Fruit fly (Drosophila melanogaster) whole organism, embryonic: ENCODE data around the gene CG5541.
A peak's percentile ranks its signal among the peaks of the same experiment; 100 is the strongest.

Experiments used
- BEAF-32 ChIP-seq: fragments of 200-800 bp; sonication (Bioruptor generic); optimal IDR thresholded peaks from 3 replicates; lab custom pipeline; 2017; ENCODE audit warnings: missing biosample characterization, missing genetic modification characterization, mild to moderate bottlenecking, moderate library complexity, missing genetic modification reagents
- CG10147 ChIP-seq: fragments of 200-800 bp; sonication (Bioruptor generic); optimal IDR thresholded peaks from 2 replicates; lab custom pipeline; 2019; ENCODE audit warnings: missing biosample characterization, mild to moderate bottlenecking, missing genetic modification characterization, moderate library complexity
- CG11560 ChIP-seq: fragments of 200-800 bp; sonication (Bioruptor generic); IDR thresholded peaks from 3 replicates; pipeline ENCODE4 v1.3.6; 2022; ENCODE audit warnings: missing biosample characterization, missing genetic modification characterization
- CG12155 ChIP-seq: fragments of 200-800 bp; sonication (Bioruptor generic); optimal IDR thresholded peaks from 3 replicates; lab custom pipeline; 2016; ENCODE audit warnings: missing biosample characterization, missing genetic modification characterization
- CG12659 ChIP-seq: fragments of 200-800 bp; sonication (Bioruptor generic); optimal IDR thresholded peaks from 3 replicates; lab custom pipeline; 2017; ENCODE audit warnings: mild to moderate bottlenecking, missing biosample characterization, missing genetic modification reagents, missing genetic modification characterization
- CG14014 ChIP-seq: fragments of 200-800 bp; sonication (Bioruptor generic); IDR thresholded peaks from 2 replicates; pipeline ENCODE4 v1.3.6; 2022; ENCODE audit warnings: missing biosample characterization, missing genetic modification characterization
- CG15479 ChIP-seq: fragments of 200-800 bp; sonication (Bioruptor generic); optimal IDR thresholded peaks from 3 replicates; lab custom pipeline; 2019; ENCODE audit warnings: missing biosample characterization, mild to moderate bottlenecking, missing genetic modification characterization, moderate library complexity
- CG1603 ChIP-seq: fragments of 200-800 bp; sonication (Bioruptor generic); optimal IDR thresholded peaks from 2 replicates; lab custom pipeline; 2019; ENCODE audit warnings: missing biosample characterization, mild to moderate bottlenecking, missing genetic modification characterization, moderate library complexity
- CG18011 ChIP-seq: fragments of 200-800 bp; sonication (Bioruptor generic); optimal IDR thresholded peaks from 2 replicates; lab custom pipeline; 2017; ENCODE audit warnings: missing biosample characterization, missing genetic modification characterization, mild to moderate bottlenecking, moderate library complexity, missing genotype
- CG18599 ChIP-seq: fragments of 200-800 bp; sonication (Bioruptor generic); optimal IDR thresholded peaks from 3 replicates; lab custom pipeline; 2017; ENCODE audit warnings: missing biosample characterization, missing genetic modification characterization, mild to moderate bottlenecking, moderate library complexity, missing genetic modification reagents
- CG2199 ChIP-seq: fragments of 200-800 bp; sonication (Bioruptor generic); IDR thresholded peaks from 3 replicates; pipeline ENCODE4 v1.3.6; 2022; ENCODE audit warnings: missing biosample characterization, missing genetic modification characterization
- CG30403 ChIP-seq: fragments of 200-800 bp; sonication (Bioruptor generic); optimal IDR thresholded peaks from 3 replicates; lab custom pipeline; 2016; ENCODE audit warnings: missing biosample characterization, missing genetic modification characterization
- CG31224 ChIP-seq: fragments of 200-800 bp; sonication (Bioruptor generic); IDR thresholded peaks from 2 replicates; pipeline ENCODE4 v1.3.6; 2022; ENCODE audit warnings: missing biosample characterization, missing genetic modification characterization
- CG3281 ChIP-seq: fragments of 200-800 bp; sonication (Bioruptor generic); optimal IDR thresholded peaks from 3 replicates; lab custom pipeline; 2017; ENCODE audit warnings: missing biosample characterization, mild to moderate bottlenecking, missing genetic modification characterization
- CG7357 ChIP-seq: fragments of 200-800 bp; sonication (Bioruptor generic); IDR thresholded peaks from 3 replicates; pipeline ENCODE4 v1.3.6; 2022; ENCODE audit warnings: missing biosample characterization, missing genetic modification characterization
- CG9932 ChIP-seq: fragments of 200-800 bp; sonication (Bioruptor generic); IDR thresholded peaks from 2 replicates; pipeline ENCODE4 v1.3.6; 2022; ENCODE audit warnings: missing biosample characterization, missing genetic modification characterization
- CHES-1-like ChIP-seq: fragments of 200-800 bp; sonication (Bioruptor generic); optimal IDR thresholded peaks from 2 replicates; lab custom pipeline; 2016; ENCODE audit warnings: missing biosample characterization, missing genetic modification characterization
- Doc3 ChIP-seq: fragments of 200-800 bp; sonication (Bioruptor generic); IDR thresholded peaks from 3 replicates; pipeline ENCODE4 v1.3.6; 2022; ENCODE audit warnings: missing biosample characterization, missing genetic modification characterization; ENCODE audit not compliant: partially characterized antibody
- Ets65A ChIP-seq: fragments of 200-800 bp; sonication (Bioruptor generic); peaks from one replicate; lab custom pipeline; 2016; ENCODE audit warnings: missing biosample characterization, missing genetic modification characterization
- Hand ChIP-seq: fragments of 200-800 bp; sonication (Bioruptor generic); optimal IDR thresholded peaks from 2 replicates; lab custom pipeline; 2017; ENCODE audit warnings: mild to moderate bottlenecking, missing biosample characterization, missing genetic modification reagents, missing genetic modification characterization
- Hr78 ChIP-seq, 2 experiments: fragments of 200-800 bp in 1 of 2; fragments of >200 bp in 1 of 2; sonication (Bioruptor generic) in 1 of 2; optimal IDR thresholded peaks; 2 replicates each; lab custom pipeline; 2017 to 2019; ENCODE audit warnings: missing biosample characterization in 2 of 2, missing genetic modification characterization in 2 of 2, mild to moderate bottlenecking in 1 of 2, moderate library complexity in 1 of 2
- Kr ChIP-seq: fragments of 200-800 bp; sonication (Bioruptor generic); optimal IDR thresholded peaks from 2 replicates; lab custom pipeline; 2017; ENCODE audit warnings: missing biosample characterization, mild to moderate bottlenecking, missing genetic modification characterization
- Med ChIP-seq: fragments of 200-800 bp; sonication (Bioruptor generic); peaks from one replicate; lab custom pipeline; 2016; ENCODE audit warnings: missing biosample characterization, missing genetic modification characterization, mild to moderate bottlenecking, inconsistent platforms, moderate library complexity
- Nf-YB ChIP-seq: fragments of 200-800 bp; sonication (Bioruptor generic); optimal IDR thresholded peaks from 3 replicates; lab custom pipeline; 2019; ENCODE audit warnings: missing biosample characterization, mild to moderate bottlenecking, missing genetic modification characterization, moderate library complexity
- Trl ChIP-seq, 3 experiments: fragments of >200 bp in 2 of 3; fragments of 200-800 bp in 1 of 3; sonication (Bioruptor generic) in 1 of 3; optimal IDR thresholded peaks; 2 replicates in 1 of 3; 3 replicates in 2 of 3; lab custom pipeline; 2016 to 2017; ENCODE audit warnings: missing biosample characterization in 1 of 3, missing genetic modification characterization in 1 of 3
- ash1 ChIP-seq: fragments of 200-800 bp; sonication (Bioruptor generic); optimal IDR thresholded peaks from 2 replicates; lab custom pipeline; 2018; ENCODE audit warnings: missing biosample characterization, mild to moderate bottlenecking, missing genetic modification characterization
- bsh ChIP-seq, 2 experiments: fragments of 200-800 bp; sonication (Bioruptor generic); optimal IDR thresholded peaks; 2 replicates each; lab custom pipeline; 2017 to 2018; ENCODE audit warnings: mild to moderate bottlenecking in 2 of 2, missing biosample characterization in 2 of 2, missing genetic modification characterization in 2 of 2, moderate library complexity in 1 of 2
- cas ChIP-seq: fragments of 200-800 bp; sonication (Bioruptor generic); IDR thresholded peaks from 2 replicates; pipeline ENCODE4 v1.3.6; 2022; ENCODE audit warnings: missing biosample characterization, missing genetic modification characterization
- chinmo ChIP-seq: fragments of 200-800 bp; sonication (Bioruptor generic); IDR thresholded peaks from 4 replicates; pipeline ENCODE4 v1.3.6; 2022; ENCODE audit warnings: missing biosample characterization, missing genetic modification characterization; ENCODE audit not compliant: partially characterized antibody
- chm ChIP-seq: fragments of 200-800 bp; sonication (Bioruptor generic); IDR thresholded peaks from 2 replicates; pipeline ENCODE4 v1.3.6; 2022; ENCODE audit warnings: missing biosample characterization, missing genetic modification characterization
- crol ChIP-seq: fragments of 200-800 bp; sonication (Bioruptor generic); IDR thresholded peaks from 2 replicates; pipeline ENCODE4 v1.3.6; 2022; ENCODE audit warnings: missing biosample characterization, missing genetic modification characterization
- dmrt99B ChIP-seq: fragments of 200-800 bp; sonication (Bioruptor generic); optimal IDR thresholded peaks from 2 replicates; lab custom pipeline; 2018; ENCODE audit warnings: missing biosample characterization, mild to moderate bottlenecking, missing genetic modification characterization, moderate library complexity
- fu2 ChIP-seq: fragments of 200-800 bp; sonication (Bioruptor generic); optimal IDR thresholded peaks from 2 replicates; lab custom pipeline; 2016; ENCODE audit warnings: missing biosample characterization, missing genetic modification characterization
- insv ChIP-seq, 2 experiments: fragments of 200-800 bp; sonication (Bioruptor generic); optimal IDR thresholded peaks; 3 replicates each; lab custom pipeline; 2016 to 2018; ENCODE audit warnings: missing biosample characterization in 2 of 2, missing genetic modification characterization in 2 of 2
- jigr1 ChIP-seq: fragments of 200-800 bp; sonication (Bioruptor generic); IDR thresholded peaks from 3 replicates; pipeline ENCODE4 v1.3.6; 2022; ENCODE audit warnings: missing biosample characterization, missing genetic modification characterization
- kay ChIP-seq: fragments of 200-800 bp; sonication (Bioruptor generic); optimal IDR thresholded peaks from 2 replicates; lab custom pipeline; 2016; ENCODE audit warnings: missing biosample characterization, missing genetic modification characterization
- kni ChIP-seq: fragments of 200-800 bp; sonication (Bioruptor generic); optimal IDR thresholded peaks from 3 replicates; lab custom pipeline; 2017; ENCODE audit warnings: mild to moderate bottlenecking, missing biosample characterization, missing genetic modification reagents, missing genetic modification characterization
- otp ChIP-seq: fragments of 200-800 bp; sonication (Bioruptor generic); IDR thresholded peaks from 3 replicates; pipeline ENCODE4, ENCODE4 v1.3.6; 2022; ENCODE audit warnings: missing biosample characterization, missing genetic modification characterization
- pfk ChIP-seq: fragments of 200-800 bp; sonication (Bioruptor generic); optimal IDR thresholded peaks from 2 replicates; lab custom pipeline; 2018; ENCODE audit warnings: missing biosample characterization, mild to moderate bottlenecking, missing genetic modification characterization, moderate library complexity
- prd ChIP-seq, 3 experiments: fragments of >200 bp in 2 of 3; fragments of 200-800 bp in 1 of 3; sonication (Bioruptor generic) in 1 of 3; optimal IDR thresholded peaks in 2 of 3; IDR thresholded peaks in 1 of 3; 2 replicates in 2 of 3; 3 replicates in 1 of 3; pipeline versions ENCODE4 v1.3.6 to Lab custom; 2017 to 2022; ENCODE audit warnings: missing biosample characterization in 1 of 3, missing genetic modification characterization in 1 of 3
- pros ChIP-seq: fragments of 200-800 bp; sonication (Bioruptor generic); optimal IDR thresholded peaks from 3 replicates; lab custom pipeline; 2019; ENCODE audit warnings: missing biosample characterization, mild to moderate bottlenecking, missing genetic modification characterization, moderate library complexity
- pzg ChIP-seq: fragments of 200-800 bp; sonication (Bioruptor generic); optimal IDR thresholded peaks from 3 replicates; lab custom pipeline; 2018; ENCODE audit warnings: missing biosample characterization, mild to moderate bottlenecking, missing genetic modification characterization, moderate library complexity
- run ChIP-seq: fragments of 200-800 bp; sonication (Bioruptor generic); optimal IDR thresholded peaks from 3 replicates; lab custom pipeline; 2018; ENCODE audit warnings: missing biosample characterization, mild to moderate bottlenecking, missing genetic modification characterization
- scrt ChIP-seq: fragments of 200-800 bp; sonication (Bioruptor generic); optimal IDR thresholded peaks from 2 replicates; lab custom pipeline; 2018; ENCODE audit warnings: missing biosample characterization, mild to moderate bottlenecking, missing genetic modification characterization, moderate library complexity
- sima ChIP-seq: fragments of 200-800 bp; sonication (Bioruptor generic); optimal IDR thresholded peaks from 2 replicates; lab custom pipeline; 2016; ENCODE audit warnings: missing biosample characterization, missing genetic modification characterization
- vnd ChIP-seq: fragments of 200-800 bp; sonication (Bioruptor generic); IDR thresholded peaks from 3 replicates; pipeline ENCODE4 v1.3.6; 2022; ENCODE audit warnings: missing biosample characterization, missing genetic modification characterization; ENCODE audit not compliant: partially characterized antibody
- z ChIP-seq: fragments of 200-800 bp; sonication (Bioruptor generic); IDR thresholded peaks from 3 replicates; pipeline ENCODE4 v1.3.6; 2022; ENCODE audit warnings: missing biosample characterization, missing genetic modification characterization
- zfh2 ChIP-seq: fragments of 200-800 bp; sonication (Bioruptor generic); optimal IDR thresholded peaks from 2 replicates; lab custom pipeline; 2016; ENCODE audit warnings: missing biosample characterization, missing genetic modification characterization

CG5541 gene

DNA sequence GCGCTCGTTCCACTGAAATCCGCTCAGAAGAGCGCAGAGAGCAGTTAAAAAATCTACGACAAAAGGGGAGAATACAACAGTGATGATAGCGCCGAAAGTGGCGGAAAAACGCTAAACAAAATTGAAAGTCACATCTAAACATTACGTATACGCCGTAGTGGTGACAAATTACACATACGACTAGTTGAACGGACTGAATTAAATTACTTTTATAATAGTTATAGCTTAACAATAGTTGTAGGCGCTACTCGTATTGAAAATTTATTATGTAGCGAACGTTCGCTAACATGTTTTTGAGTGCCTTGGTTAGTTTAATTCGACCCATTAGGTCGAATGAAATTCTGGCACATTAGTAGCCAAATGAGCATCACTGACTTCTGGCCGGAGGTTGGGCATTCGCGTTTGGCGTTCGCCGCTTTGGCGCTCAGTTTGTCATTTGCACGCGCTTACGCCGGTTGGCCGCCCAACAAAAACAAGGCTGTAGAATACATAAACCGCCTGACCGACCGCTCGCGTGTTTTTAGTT lies at the start of gene CG5541 (continued):
- peak; percentile 42 to 77 for TF ChIP-seq Trl (optimal IDR thresholded peaks at IDR 0.05; lab: Kevin White, UChicago)
- TF ChIP-seq Trl (GFP tag; optimal IDR thresholded peaks at IDR 0.05; lab: Kevin White, UChicago): no peak
- no peak for TF ChIP-seq CG1603 (tag; lab: Kevin White, UChicago)
- TF ChIP-seq CG30403: peak; percentile 8
- TF ChIP-seq Ets65A (GFP tag; lab: Kevin White, UChicago): peak; percentile 62
- TF ChIP-seq kay (GFP tag; lab: Kevin White, UChicago): no peak
- peak in 1 of 2 experiments; percentile 18 for TF ChIP-seq bsh (GFP tag; optimal IDR thresholded peaks at IDR 0.05; lab: Kevin White, UChicago)
- peak; percentile 44 for TF ChIP-seq CG10147
- TF ChIP-seq scrt (GFP tag; lab: Kevin White, UChicago): peak; percentile 4
- peak; percentile 20 for TF ChIP-seq Hand (GFP tag; lab: Kevin White, UChicago)
- TF ChIP-seq run (tag; lab: Kevin White, UChicago): no peak
- peak; percentile 52 for TF ChIP-seq CG3281 (GFP tag; lab: Kevin White, UChicago)
- no peak for TF ChIP-seq cas (GFP tag; lab: Robert Waterston, UW)
- peak; percentile 18 for TF ChIP-seq pzg (GFP tag; lab: Kevin White, UChicago)
- peak; percentile 57 for TF ChIP-seq CG9932
- no peak for TF ChIP-seq zfh2 (GFP tag; lab: Kevin White, UChicago)
- no peak for TF ChIP-seq vnd (GFP tag; lab: Robert Waterston, UW)
- TF ChIP-seq Med: peak; percentile 61
- TF ChIP-seq dmrt99B: no peak
- TF ChIP-seq prd (optimal IDR thresholded peaks at IDR 0.05; lab: Kevin White, UChicago): peak in 1 of 2 experiments; percentile 36
- no peak for TF ChIP-seq prd (GFP tag; IDR thresholded peaks at IDR 0.05; lab: Robert Waterston, UW)
- no peak for TF ChIP-seq CG18011 (GFP tag; lab: Kevin White, UChicago)
- 0 out of 2 replicates have a peak, but pooled peaks have one; percentile 10 for TF ChIP-seq chm
- peak; percentile 6 for TF ChIP-seq BEAF-32 (GFP tag; lab: Kevin White, UChicago)
- peak; percentile 32 for TF ChIP-seq CG12659 (GFP tag; lab: Kevin White, UChicago)

DNA sequence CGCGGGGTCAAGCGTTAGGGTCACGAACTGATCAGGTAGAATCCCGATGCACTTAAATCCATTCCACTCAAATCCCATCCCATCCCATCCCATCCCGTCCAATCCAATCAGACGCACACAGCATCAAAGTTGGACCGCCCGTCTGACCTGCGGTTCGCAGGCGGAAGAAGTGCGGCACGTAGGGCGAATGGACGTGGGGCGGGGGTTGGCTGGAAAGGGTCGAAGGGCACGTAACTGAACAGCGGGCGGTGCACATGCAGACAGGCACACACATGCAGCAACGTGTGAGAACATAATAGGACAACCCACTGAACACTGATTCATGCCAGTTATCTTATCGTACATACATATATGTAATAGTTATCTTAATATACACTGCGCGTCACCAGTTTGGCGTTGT lies 24.5 kb upstream of the CG5541 start:
- TF ChIP-seq jigr1 (no peak), z (GFP tag; lab: Robert Waterston, UW) (0 out of 3 replicates have a peak, but pooled peaks have one; percentile 43), crol (GFP tag; lab: Robert Waterston, UW) (peak; percentile 85), pfk (peak; percentile 49), CG31224 (no peak), CG18599 (GFP tag; lab: Kevin White, UChicago) (no peak), Doc3 (GFP tag; lab: Robert Waterston, UW) (no peak), CG14014 (GFP tag; lab: Robert Waterston, UW) (no peak), kni (GFP tag; lab: Kevin White, UChicago) (peak; percentile 60), Hr78 (GFP tag; optimal IDR thresholded peaks at IDR 0.05; lab: Kevin White, UChicago) (peak in 1 of 2 experiments; percentile 94), CHES-1-like (GFP tag; lab: Kevin White, UChicago) (no peak), chinmo (GFP tag; lab: Robert Waterston, UW) (0 out of 4 replicates have a peak, but pooled peaks have one; percentile 7), otp (GFP tag; lab: Robert Waterston, UW) (no peak), insv (GFP tag; optimal IDR thresholded peaks at IDR 0.05; lab: Kevin White, UChicago) (peak; percentile 30 to 95), CG15479 (GFP tag; lab: Kevin White, UChicago) (peak; percentile 20), CG11560 (tag; lab: Robert Waterston, UW) (no peak), CG7357 (GFP tag; lab: Robert Waterston, UW) (no peak), pros (GFP tag; lab: Kevin White, UChicago) (peak; percentile 8), Kr (GFP tag; lab: Kevin White, UChicago) (peak; percentile 7), Nf-YB (no peak), ash1 (GFP tag; lab: Kevin White, UChicago) (no peak), fu2 (no peak), sima (no peak), CG12155 (no peak), CG2199 (GFP tag; lab: Robert Waterston, UW) (0 out of 3 replicates have a peak, but pooled peaks have one; percentile 48)
